Worm (Caenorhabditis elegans): Measurements from ENCODE around the gene T24C12.3.

ce11 chrX:2188885-2189284 is 14.8 kb downstream of the T24C12.3 start:
- TF ChIP-seq mep-1 (tag; optimal IDR thresholded peaks at IDR 0.05) (no peak), nhr-48 (tag; optimal IDR thresholded peaks at IDR 0.05) (no peak), dmd-8 (GFP tag; IDR thresholded peaks at IDR 0.05) (no peak), nhr-11 (tag; optimal IDR thresholded peaks at IDR 0.05) (no peak), dve-1 (tag; optimal IDR thresholded peaks at IDR 0.05; ENCODE audit: insufficient read depth) (no peak), lin-29 (GFP tag; IDR thresholded peaks at IDR 0.05) (no peak), zfp-2 (tag; optimal IDR thresholded peaks at IDR 0.05) (no peak), zfp-3 (GFP tag; conservative IDR thresholded peaks at IDR 0.05) (no peak), dpl-1 (GFP tag; optimal IDR thresholded peaks at IDR 0.05) (no peak), hmg-1.1 (GFP tag; IDR thresholded peaks at IDR 0.05) (no peak), ZK337.2 (GFP tag; IDR thresholded peaks at IDR 0.05) (no peak), lsy-2 (tag; optimal IDR thresholded peaks at IDR 0.05) (no peak)

Data from whole organism, L4 larva.